Worm (Caenorhabditis elegans) whole organism, midembryonic: ENCODE measurements around the gene W09D10.4.

Source experiments
- T22C8.4 ChIP-seq: fragments of 200-800 bp; sonication (Bioruptor generic); IDR thresholded peaks from 2 replicates; pipeline ENCODE4 v1.3.6; 2022; ENCODE audit warnings: missing genetic modification characterization, missing compliant biosample characterization
- cog-1 ChIP-seq: sonication (generic microtip); optimal IDR thresholded peaks from 2 replicates; lab custom pipeline; 2016; ENCODE audit warnings: missing genetic modification characterization, missing compliant biosample characterization
- flt-1 ChIP-seq: fragments of 200-800 bp; sonication (Bioruptor generic); IDR thresholded peaks from 2 replicates; pipeline ENCODE4 v1.3.6; 2022; ENCODE audit warnings: missing genetic modification characterization, missing compliant biosample characterization
- klf-2 ChIP-seq: fragments of 200-800 bp; sonication (Bioruptor generic); conservative IDR thresholded peaks from 2 replicates; pipeline ENCODE4 v1.3.6; 2022; ENCODE audit warnings: missing genetic modification reagents, missing genetic modification characterization, missing compliant biosample characterization
- med-1 ChIP-seq: sonication (generic microtip); optimal IDR thresholded peaks from 2 replicates; lab custom pipeline; 2017; ENCODE audit warnings: missing genetic modification characterization, mild to moderate bottlenecking, missing compliant biosample characterization, antibody characterized with exemption, missing genetic modification reagents; ENCODE audit not compliant: insufficient read depth
- ref-1 ChIP-seq: fragments of 200-800 bp; sonication (Bioruptor generic); conservative IDR thresholded peaks from 2 replicates; pipeline ENCODE4 v1.3.6; 2022; ENCODE audit warnings: missing genetic modification reagents, missing genetic modification characterization, missing compliant biosample characterization
- tab-1 ChIP-seq: fragments of 200-800 bp; sonication (Bioruptor generic); IDR thresholded peaks from 2 replicates; pipeline ENCODE4 v1.3.6; 2022; ENCODE audit warnings: missing genetic modification characterization, missing compliant biosample characterization
- ztf-29 ChIP-seq: fragments of 200-800 bp; sonication (Bioruptor generic); IDR thresholded peaks from 2 replicates; pipeline ENCODE4 v1.3.6; 2022; ENCODE audit warnings: missing genetic modification reagents, missing genetic modification characterization, missing compliant biosample characterization

- TF ChIP-seq cog-1 (tag; lab: Kevin White, UChicago) (no peak), flt-1 (GFP tag; lab: Robert Waterston, UW) (no peak), T22C8.4 (GFP tag; lab: Robert Waterston, UW) (no peak), tab-1 (no peak), ref-1 (GFP tag; lab: Robert Waterston, UW) (no peak), klf-2 (GFP tag; lab: Robert Waterston, UW) (no peak), med-1 (no peak), ztf-29 (no peak)
These were observed 13.2 kb downstream of the W09D10.4 start for ce11 chrIII:10702805-10703204.
